Fruit fly (Drosophila melanogaster): ENCODE measurements around the gene b.
A peak's percentile ranks its signal among the peaks of the same experiment; 100 is the strongest.

DNA sequence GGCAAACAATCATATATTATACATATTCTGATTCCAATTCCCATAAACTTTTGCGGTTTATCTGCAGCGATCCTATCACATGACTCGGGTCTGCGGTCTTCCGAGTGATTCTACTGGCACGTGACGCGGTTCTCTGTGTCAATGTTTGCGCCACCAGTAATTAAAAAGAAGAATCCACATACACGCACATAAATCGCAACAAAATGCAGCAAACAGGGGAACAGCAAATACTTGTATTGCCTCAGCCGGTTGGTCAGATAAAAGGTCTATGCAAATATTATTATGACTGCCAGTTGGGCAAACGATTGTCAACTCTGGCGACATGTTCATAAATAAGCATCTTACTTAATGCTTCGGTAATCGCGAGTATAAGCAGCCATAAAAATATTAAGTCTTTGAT lies 13.1 kb upstream of the b start:
- no peak for TF ChIP-seq br (GFP tag; optimal IDR thresholded peaks at IDR 0.05)
- no peak for TF ChIP-seq tai (GFP tag; optimal IDR thresholded peaks at IDR 0.05)
- peak; percentile 3 for TF ChIP-seq CG32264 (GFP tag; optimal IDR thresholded peaks at IDR 0.05)
- no peak for TF ChIP-seq dmrt93B (GFP tag; optimal IDR thresholded peaks at IDR 0.05)
- TF ChIP-seq pan (optimal IDR thresholded peaks at IDR 0.05) = no peak
- no peak for TF ChIP-seq h (GFP tag; optimal IDR thresholded peaks at IDR 0.05)
- no peak for TF ChIP-seq usp (GFP tag; optimal IDR thresholded peaks at IDR 0.05)
- TF ChIP-seq sv (GFP tag; optimal IDR thresholded peaks at IDR 0.05) = no peak
